Worm (Caenorhabditis elegans) whole organism, young adult: ENCODE data around the gene pinn-1.

ENCODE experiments used
- B0261.1 ChIP-seq: sonication (generic microtip); optimal IDR thresholded peaks from 2 replicates; lab custom pipeline; 2016; ENCODE audit warnings: mild to moderate bottlenecking, missing genetic modification characterization, moderate library complexity, missing compliant biosample characterization
- D2030.7 ChIP-seq: fragments of 200-800 bp; sonication (Bioruptor generic); IDR thresholded peaks from 2 replicates; pipeline ENCODE4 v1.3.6; 2022; ENCODE audit warnings: missing genetic modification reagents, missing genetic modification characterization, missing compliant biosample characterization
- F22D6.2 ChIP-seq: sonication (generic microtip); optimal IDR thresholded peaks from 2 replicates; lab custom pipeline; 2016; ENCODE audit warnings: mild to moderate bottlenecking, missing genetic modification characterization, missing compliant biosample characterization
- F23B12.7 ChIP-seq: sonication (generic microtip); optimal IDR thresholded peaks from 2 replicates; lab custom pipeline; 2017; ENCODE audit warnings: missing genetic modification characterization, mild to moderate bottlenecking, missing compliant biosample characterization, antibody characterized with exemption, moderate library complexity; ENCODE audit not compliant: insufficient read depth
- F33H1.4 ChIP-seq: fragments of 200-800 bp; sonication (Bioruptor generic); IDR thresholded peaks from 2 replicates; pipeline ENCODE4 v1.3.6; 2022; ENCODE audit warnings: missing genetic modification reagents, missing genetic modification characterization, missing compliant biosample characterization
- F39B2.1 ChIP-seq: fragments of 200-800 bp; sonication (Bioruptor generic); IDR thresholded peaks from 2 replicates; pipeline ENCODE4 v1.3.6; 2022; ENCODE audit warnings: missing genetic modification reagents, missing genetic modification characterization, missing compliant biosample characterization
- F49E8.2 ChIP-seq: sonication (generic microtip); optimal IDR thresholded peaks from 3 replicates; lab custom pipeline; 2017; ENCODE audit warnings: missing genetic modification characterization, mild to moderate bottlenecking, missing compliant biosample characterization, antibody characterized with exemption, moderate library complexity; ENCODE audit not compliant: insufficient read depth
- F52B5.7 ChIP-seq: sonication (generic microtip); optimal IDR thresholded peaks from 2 replicates; lab custom pipeline; 2016; ENCODE audit warnings: mild to moderate bottlenecking, missing genetic modification characterization, missing compliant biosample characterization
- F57A8.1 ChIP-seq: fragments of 200-800 bp; sonication (Bioruptor generic); optimal IDR thresholded peaks from 2 replicates; lab custom pipeline; 2018; ENCODE audit warnings: mild to moderate bottlenecking, missing genetic modification characterization, moderate library complexity, missing compliant biosample characterization
- F57C9.4 ChIP-seq: sonication (generic microtip); optimal IDR thresholded peaks from 2 replicates; lab custom pipeline; 2017; ENCODE audit warnings: mild to moderate bottlenecking, missing genetic modification characterization, missing compliant biosample characterization
- T26A5.8 ChIP-seq: sonication (generic microtip); optimal IDR thresholded peaks from 2 replicates; lab custom pipeline; 2016; ENCODE audit warnings: missing genetic modification characterization, missing compliant biosample characterization
- akir-1 ChIP-seq: fragments of 200-800 bp; sonication (Bioruptor generic); optimal IDR thresholded peaks from 2 replicates; lab custom pipeline; 2018; ENCODE audit warnings: mild to moderate bottlenecking, missing genetic modification characterization, moderate library complexity, missing compliant biosample characterization
- ama-1 ChIP-seq, 3 experiments: fragments of 150-350 bp in 1 of 3; sonication (generic microtip) in 2 of 3; optimal IDR thresholded peaks; 2 replicates each; lab custom pipeline; 2014 to 2018; ENCODE audit warnings: missing biosample characterization in 2 of 3, missing genetic modification characterization in 2 of 3, missing genetic modification reagents in 2 of 3
- aptf-3 ChIP-seq: fragments of 200-800 bp; sonication (Bioruptor generic); IDR thresholded peaks from 2 replicates; pipeline ENCODE4 v1.3.6; 2022; ENCODE audit warnings: missing genetic modification characterization, missing compliant biosample characterization
- attf-3 ChIP-seq: fragments of 200-800 bp; sonication (Bioruptor generic); conservative IDR thresholded peaks from 2 replicates; pipeline ENCODE4 v1.3.6; 2022; ENCODE audit warnings: missing genetic modification reagents, missing genetic modification characterization, missing compliant biosample characterization
- cebp-2 ChIP-seq: fragments of 200-800 bp; sonication (Bioruptor generic); IDR thresholded peaks from 2 replicates; pipeline ENCODE4 v1.3.6; 2022; ENCODE audit warnings: missing genetic modification characterization, missing compliant biosample characterization
- ceh-100 ChIP-seq: fragments of 200-800 bp; sonication (Bioruptor generic); IDR thresholded peaks from 2 replicates; pipeline ENCODE4 v1.3.6; 2022; ENCODE audit warnings: missing genetic modification reagents, missing genetic modification characterization, missing compliant biosample characterization
- ceh-27 ChIP-seq: fragments of 200-800 bp; sonication (Bioruptor generic); optimal IDR thresholded peaks from 2 replicates; lab custom pipeline; 2018; ENCODE audit warnings: mild to moderate bottlenecking, missing genetic modification characterization, moderate library complexity, missing compliant biosample characterization
- ceh-58 ChIP-seq: fragments of 200-800 bp; sonication (Bioruptor generic); IDR thresholded peaks from 2 replicates; pipeline ENCODE4 v1.3.6; 2022; ENCODE audit warnings: missing genetic modification characterization, missing compliant biosample characterization
- chd-7 ChIP-seq: sonication (generic microtip); optimal IDR thresholded peaks from 2 replicates; lab custom pipeline; 2016; ENCODE audit warnings: mild to moderate bottlenecking, missing genetic modification characterization, moderate library complexity, missing compliant biosample characterization
- die-1 ChIP-seq: sonication (generic microtip); optimal IDR thresholded peaks from 2 replicates; lab custom pipeline; 2016; ENCODE audit warnings: missing genotype, mild to moderate bottlenecking, missing genetic modification characterization, missing compliant biosample characterization
- dox-1 ChIP-seq: fragments of 200-800 bp; sonication (Bioruptor generic); IDR thresholded peaks from 2 replicates; pipeline ENCODE4 v1.3.6; 2022; ENCODE audit warnings: missing genetic modification reagents, missing genetic modification characterization, missing compliant biosample characterization
- efl-1 ChIP-seq: fragments of 150-350 bp; optimal IDR thresholded peaks from 2 replicates; lab custom pipeline; 2014; ENCODE audit warnings: missing biosample characterization, missing genetic modification reagents, missing genetic modification characterization
- egl-44 ChIP-seq: fragments of 200-800 bp; sonication (Bioruptor generic); IDR thresholded peaks from 2 replicates; pipeline ENCODE4 v1.3.6; 2022; ENCODE audit warnings: missing genetic modification reagents, missing genetic modification characterization, missing compliant biosample characterization
- egrh-3 ChIP-seq: fragments of 200-800 bp; sonication (Bioruptor generic); IDR thresholded peaks from 2 replicates; pipeline ENCODE4 v1.3.6; 2022; ENCODE audit warnings: missing genetic modification reagents, missing genetic modification characterization, missing compliant biosample characterization
- ekl-4 ChIP-seq: fragments of 200-800 bp; sonication (Bioruptor generic); IDR thresholded peaks from 2 replicates; pipeline ENCODE4 v1.3.6; 2022; ENCODE audit warnings: missing genetic modification reagents, missing genetic modification characterization, missing compliant biosample characterization
- hmg-1.2 ChIP-seq: fragments of 200-800 bp; sonication (Bioruptor generic); IDR thresholded peaks from 2 replicates; pipeline ENCODE4 v1.3.6; 2022; ENCODE audit warnings: missing genetic modification reagents, missing genetic modification characterization, missing compliant biosample characterization
- let-607 ChIP-seq, 2 experiments: fragments of 200-800 bp in 1 of 2; sonication (Bioruptor generic) in 1 of 2; sonication (generic microtip) in 1 of 2; optimal IDR thresholded peaks; 2 replicates each; lab custom pipeline; 2016 to 2018; ENCODE audit warnings: mild to moderate bottlenecking in 2 of 2, missing compliant biosample characterization in 2 of 2, missing genetic modification characterization in 2 of 2, moderate library complexity in 2 of 2, missing genotype in 1 of 2
- lin-35 ChIP-seq, 3 experiments: fragments of 150-350 bp in 2 of 3; sonication (generic microtip) in 1 of 3; optimal IDR thresholded peaks; 2 replicates each; lab custom pipeline; 2014 to 2018; ENCODE audit warnings: missing biosample characterization in 3 of 3, missing genetic modification characterization in 3 of 3, missing genetic modification reagents in 3 of 3
- lin-54 ChIP-seq: fragments of 200-800 bp; sonication (Bioruptor generic); optimal IDR thresholded peaks from 2 replicates; lab custom pipeline; 2018; ENCODE audit warnings: mild to moderate bottlenecking, missing genetic modification characterization, missing compliant biosample characterization
- lsl-1 ChIP-seq: fragments of 200-800 bp; sonication (Bioruptor generic); optimal IDR thresholded peaks from 2 replicates; lab custom pipeline; 2018; ENCODE audit warnings: mild to moderate bottlenecking, missing genetic modification characterization, moderate library complexity, missing compliant biosample characterization
- madf-3 ChIP-seq: fragments of 200-800 bp; sonication (Bioruptor generic); IDR thresholded peaks from 2 replicates; pipeline ENCODE4 v1.3.6; 2022; ENCODE audit warnings: missing genetic modification reagents, missing genetic modification characterization, missing compliant biosample characterization
- madf-8 ChIP-seq: fragments of 200-800 bp; sonication (Bioruptor generic); conservative IDR thresholded peaks from 2 replicates; pipeline ENCODE4 v1.3.6; 2022; ENCODE audit warnings: missing genetic modification reagents, missing genetic modification characterization, missing compliant biosample characterization
- mcd-1 ChIP-seq: fragments of 200-800 bp; sonication (Bioruptor generic); IDR thresholded peaks from 2 replicates; pipeline ENCODE4 v1.3.6; 2022; ENCODE audit warnings: missing genetic modification reagents, missing genetic modification characterization, missing compliant biosample characterization
- nfya-2 ChIP-seq: fragments of 200-800 bp; sonication (Bioruptor generic); IDR thresholded peaks from 2 replicates; pipeline ENCODE4 v1.3.6; 2022; ENCODE audit warnings: missing genetic modification reagents, missing genetic modification characterization, missing compliant biosample characterization
- nfyb-1 ChIP-seq: fragments of 200-800 bp; sonication (Bioruptor generic); IDR thresholded peaks from 2 replicates; pipeline ENCODE4 v1.3.6; 2022; ENCODE audit warnings: missing genetic modification reagents, missing genetic modification characterization, missing compliant biosample characterization
- nhr-27 ChIP-seq: fragments of 200-800 bp; sonication (Bioruptor generic); optimal IDR thresholded peaks from 2 replicates; lab custom pipeline; 2018; ENCODE audit warnings: mild to moderate bottlenecking, missing genetic modification characterization, moderate library complexity, missing compliant biosample characterization
- nhr-80 ChIP-seq: sonication (generic microtip); optimal IDR thresholded peaks from 2 replicates; lab custom pipeline; 2016; ENCODE audit warnings: missing genetic modification characterization, missing compliant biosample characterization
- rcor-1 ChIP-seq: fragments of 200-800 bp; sonication (Bioruptor generic); IDR thresholded peaks from 2 replicates; pipeline ENCODE4 v1.3.6; 2022; ENCODE audit warnings: missing genetic modification reagents, missing genetic modification characterization, missing compliant biosample characterization
- snpc-1.1 ChIP-seq: sonication (generic microtip); optimal IDR thresholded peaks from 2 replicates; lab custom pipeline; 2017; ENCODE audit warnings: missing genetic modification characterization, mild to moderate bottlenecking, missing compliant biosample characterization, antibody characterized with exemption, moderate library complexity, missing genotype, missing genetic modification reagents; ENCODE audit not compliant: insufficient read depth
- snpc-1.3 ChIP-seq: sonication (generic microtip); optimal IDR thresholded peaks from 2 replicates; lab custom pipeline; 2017; ENCODE audit warnings: missing genetic modification characterization, mild to moderate bottlenecking, missing compliant biosample characterization, antibody characterized with exemption, moderate library complexity, missing genotype, missing genetic modification reagents; ENCODE audit not compliant: insufficient read depth
- sptf-2 ChIP-seq: fragments of 200-800 bp; sonication (Bioruptor generic); optimal IDR thresholded peaks from 2 replicates; lab custom pipeline; 2018; ENCODE audit warnings: mild to moderate bottlenecking, missing genetic modification characterization, missing compliant biosample characterization
- ztf-18 ChIP-seq: sonication (generic microtip); optimal IDR thresholded peaks from 2 replicates; lab custom pipeline; 2016; ENCODE audit warnings: missing genotype, mild to moderate bottlenecking, missing genetic modification characterization, missing compliant biosample characterization
- ztf-28 ChIP-seq: fragments of 200-800 bp; sonication (Bioruptor generic); IDR thresholded peaks from 2 replicates; pipeline ENCODE4 v1.3.6; 2022; ENCODE audit warnings: missing genetic modification reagents, missing genetic modification characterization, missing compliant biosample characterization
- ztf-6 ChIP-seq: fragments of 200-800 bp; sonication (Bioruptor generic); IDR thresholded peaks from 2 replicates; pipeline ENCODE4 v1.3.6; 2022; ENCODE audit warnings: missing genetic modification reagents, missing genetic modification characterization, missing compliant biosample characterization

The pinn-1 gene

DNA sequence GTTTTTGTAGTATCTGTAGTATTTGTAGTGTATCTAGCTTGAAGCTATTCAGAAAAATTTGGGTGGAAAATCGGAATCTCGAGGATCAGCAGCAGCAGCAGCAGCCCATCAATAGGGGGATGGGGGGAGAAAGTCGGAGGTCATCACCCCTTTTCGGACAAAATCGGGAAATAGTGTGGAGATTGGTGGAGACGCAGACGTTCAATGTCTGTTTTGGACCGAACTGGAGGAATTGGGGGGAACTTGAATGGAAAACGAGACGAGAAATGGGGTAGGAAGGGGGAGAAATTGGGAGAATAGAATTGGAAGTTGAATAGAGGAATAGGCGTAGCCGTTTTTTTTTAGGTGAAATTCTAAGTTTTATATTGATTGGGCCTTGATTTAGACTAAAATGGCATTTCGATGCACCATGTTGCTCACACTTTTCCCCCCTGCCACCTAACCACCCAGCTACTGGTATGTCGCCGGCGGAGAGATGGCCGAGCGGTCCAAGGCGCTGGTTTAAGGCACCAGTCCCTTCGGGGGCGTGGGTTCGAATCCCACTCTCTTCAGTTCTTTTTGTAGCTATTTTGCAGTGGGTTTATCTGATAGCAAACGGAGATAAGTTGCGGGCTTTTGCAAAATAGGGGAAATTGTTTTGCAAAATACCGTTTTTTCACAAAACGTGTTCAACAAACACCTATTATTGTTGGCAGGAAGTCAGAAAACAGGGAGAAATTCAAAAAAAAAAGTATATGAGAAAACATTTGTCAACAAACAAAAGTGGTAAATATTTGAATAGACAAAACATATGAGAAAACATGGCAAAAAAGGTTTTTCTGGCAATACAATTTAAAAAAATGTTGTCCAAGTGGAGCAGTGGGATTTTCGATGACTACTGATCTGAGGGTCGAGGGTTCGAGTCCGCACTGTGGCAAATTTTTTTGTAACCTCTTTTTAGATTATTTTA lies 28.7 kb downstream of the pinn-1 start (continued):
- TF ChIP-seq D2030.7 (GFP tag; lab: Robert Waterston, UW) (peak; percentile 75), B0261.1 (tag; lab: Kevin White, UChicago) (peak; percentile 83), F39B2.1 (GFP tag; lab: Robert Waterston, UW) (no peak), madf-8 (no peak), nhr-27 (tag; lab: Kevin White, UChicago) (no peak), ama-1 (optimal IDR thresholded peaks at IDR 0.05; lab: Kevin White, UChicago) (no peak), ama-1 (GFP tag; optimal IDR thresholded peaks at IDR 0.05; lab: Kevin White, UChicago) (peak in 1 of 2 experiments; percentile 53), die-1 (tag; lab: Kevin White, UChicago) (peak; percentile 69), aptf-3 (GFP tag; lab: Robert Waterston, UW) (no peak), ztf-18 (tag; lab: Kevin White, UChicago) (peak; percentile 59), efl-1 (GFP tag; lab: Kevin White, UChicago) (no peak), nfya-2 (GFP tag; lab: Robert Waterston, UW) (no peak), ztf-6 (GFP tag; lab: Robert Waterston, UW) (no peak), ceh-100 (0 out of 2 replicates have a peak, but pooled peaks have one; percentile 35), ceh-58 (GFP tag; lab: Robert Waterston, UW) (no peak), ztf-28 (GFP tag; lab: Robert Waterston, UW) (no peak), hmg-1.2 (GFP tag; lab: Robert Waterston, UW) (peak; percentile 68), egl-44 (GFP tag; lab: Robert Waterston, UW) (0 out of 2 replicates have a peak, but pooled peaks have one; percentile 30), sptf-2 (no peak), F23B12.7 (tag; lab: Kevin White, UChicago) (no peak), nfyb-1 (peak; percentile 67; the same call in 1 of the 2 replicates), egrh-3 (GFP tag; lab: Robert Waterston, UW) (peak; percentile 43; the same call in 1 of the 2 replicates), snpc-1.1 (tag; lab: Kevin White, UChicago) (no peak), mcd-1 (GFP tag; lab: Robert Waterston, UW) (peak; percentile 35; the same call in 1 of the 2 replicates), madf-3 (GFP tag; lab: Robert Waterston, UW) (no peak), T26A5.8 (tag; lab: Kevin White, UChicago) (no peak), snpc-1.3 (no peak), lin-35 (GFP tag; optimal IDR thresholded peaks at IDR 0.05; lab: Kevin White, UChicago) (peak in 1 of 3 experiments; percentile 21), cebp-2 (GFP tag; lab: Robert Waterston, UW) (peak; percentile 83; the same call in 1 of the 2 replicates), ekl-4 (GFP tag; lab: Robert Waterston, UW) (peak; percentile 35; the same call in 1 of the 2 replicates), attf-3 (GFP tag; lab: Robert Waterston, UW) (no peak), dox-1 (no peak; the same call in 1 of the 2 replicates), lsl-1 (GFP tag; lab: Kevin White, UChicago) (peak; percentile 33), akir-1 (GFP tag; lab: Kevin White, UChicago) (no peak), nhr-80 (no peak), let-607 (tag; optimal IDR thresholded peaks at IDR 0.05; lab: Kevin White, UChicago) (no peak), F49E8.2 (no peak), lin-54 (peak; percentile 17), rcor-1 (peak; percentile 29; the same call in 1 of the 2 replicates), F57A8.1 (GFP tag; lab: Kevin White, UChicago) (no peak), chd-7 (tag; lab: Kevin White, UChicago) (peak; percentile 19), F57C9.4 (tag; lab: Kevin White, UChicago) (no peak), F33H1.4 (GFP tag; lab: Robert Waterston, UW) (no peak), ceh-27 (no peak), F22D6.2 (no peak), F52B5.7 (tag; lab: Kevin White, UChicago) (no peak)
